Fruit fly (Drosophila melanogaster) ovary, adult (tissue): ENCODE measurements around the gene Spindly.

ENCODE experiments used
- CG17801 ChIP-seq: fragments of 200-800 bp; optimal IDR thresholded peaks from 2 replicates; lab custom pipeline; 2019; ENCODE audit warnings: missing biosample characterization, mild to moderate bottlenecking, missing genetic modification characterization, moderate library complexity; ENCODE audit not compliant: partially characterized antibody

Gene Spindly

DNA sequence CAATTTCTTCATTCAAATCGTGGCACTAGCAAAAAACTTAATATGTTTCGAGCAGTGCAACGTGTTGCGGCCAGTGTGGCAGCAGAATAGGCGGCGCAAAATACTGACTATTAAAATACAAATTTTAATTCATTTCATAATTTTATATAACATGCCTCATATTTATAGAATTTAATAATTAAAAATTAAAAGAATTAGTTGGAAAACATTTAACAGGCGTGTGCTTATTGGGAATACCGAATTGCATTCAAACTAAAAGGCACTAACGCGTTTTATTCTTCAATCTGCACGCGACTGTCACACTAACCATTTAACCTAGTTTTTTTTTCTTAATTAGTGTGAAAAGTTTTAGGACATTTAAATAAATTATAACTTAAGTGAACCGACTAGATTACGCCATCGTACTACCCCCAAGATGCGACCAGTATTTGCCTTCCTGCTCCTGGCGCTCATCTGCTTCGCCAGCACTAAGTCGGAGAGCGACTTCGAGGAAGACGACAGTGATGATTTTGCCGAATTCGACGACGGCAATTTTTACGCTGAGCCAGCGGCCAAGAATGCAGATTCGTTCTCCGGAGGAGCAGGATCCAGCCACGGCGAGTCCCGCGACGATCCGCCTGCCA lies 15.4 kb downstream of the Spindly start, which contains the start of the genes LeuRS and CG17593:
LeuRS (minus strand) TSS at position 88 of the 623 bp plus-strand sequence.
CG17593 (plus strand) TSS at position 304 of the 623 bp plus-strand sequence.
- TF ChIP-seq CG17801 (GFP tag; lab: Kevin White, UChicago): no peak

DNA sequence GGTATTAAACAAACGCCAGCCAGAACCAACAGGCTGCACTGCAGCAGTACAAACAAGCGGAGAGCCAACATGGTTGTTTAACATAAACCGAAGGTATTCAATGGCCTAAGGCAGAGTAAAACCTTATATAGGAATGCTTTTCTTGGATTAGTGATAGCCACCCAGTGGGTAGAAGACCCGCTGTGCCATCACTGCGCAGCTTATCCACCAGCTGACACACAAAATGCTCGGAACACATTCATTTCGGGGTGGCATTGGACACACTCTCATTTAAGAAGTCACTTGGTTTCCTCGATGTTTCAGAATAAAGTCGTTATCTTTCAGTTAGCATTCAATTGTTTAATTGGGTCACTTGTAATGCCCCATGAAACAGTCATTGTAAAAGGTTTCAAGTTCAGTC lies 20.1 kb downstream of the Spindly start, which contains the start of gene CG31954:
CG31954 (minus strand) TSS at position 101 of the 400 bp plus-strand sequence.
- no peak for TF ChIP-seq CG17801 (GFP tag; lab: Kevin White, UChicago)

DNA sequence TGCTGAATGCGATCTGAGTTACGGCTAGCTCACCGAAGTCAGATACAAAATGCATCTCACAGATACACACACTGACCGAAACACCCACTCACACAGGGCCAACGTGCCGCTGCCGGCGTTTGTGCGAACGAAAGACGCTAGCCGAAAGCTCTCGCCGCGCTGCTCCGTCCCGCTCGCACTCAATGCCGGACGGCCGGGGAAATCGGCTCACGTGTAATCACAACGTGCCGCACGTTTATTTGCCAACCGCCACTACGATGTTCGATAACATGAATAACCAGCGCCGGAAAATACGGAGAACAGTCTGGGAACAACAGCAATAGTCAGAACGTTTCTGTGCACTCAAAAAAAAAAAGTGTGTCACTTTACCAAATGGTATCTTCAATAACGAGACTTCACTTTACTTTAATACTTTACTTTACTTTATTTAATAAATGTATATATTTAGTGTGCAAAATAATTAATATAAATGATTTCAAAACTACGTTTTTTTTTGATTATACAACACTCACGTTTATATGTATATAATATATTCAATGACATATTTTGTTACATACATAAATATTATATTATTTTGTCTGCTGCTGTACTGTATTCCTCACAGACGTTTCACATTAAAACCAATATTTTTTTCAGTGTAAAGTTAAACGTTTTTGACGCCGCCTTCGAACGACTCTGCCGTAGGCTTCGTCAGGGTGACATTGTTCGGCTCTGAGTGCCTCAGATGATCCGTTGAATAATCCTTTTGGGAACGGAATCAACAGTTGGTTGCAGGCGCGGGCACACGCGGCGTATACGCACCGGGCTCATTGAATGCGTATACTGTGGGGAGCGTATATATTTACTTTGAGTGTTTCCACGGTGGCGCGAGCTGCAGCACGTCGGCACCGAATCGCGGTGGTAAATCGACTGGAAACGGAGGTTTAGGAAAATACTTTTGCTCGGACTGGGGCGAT lies 22.6 kb downstream of the Spindly start, which contains the start of gene tim:
tim (minus strand) TSS at position 911 of the 956 bp plus-strand sequence.
- TF ChIP-seq CG17801 (GFP tag; lab: Kevin White, UChicago): peak; percentile 74

DNA sequence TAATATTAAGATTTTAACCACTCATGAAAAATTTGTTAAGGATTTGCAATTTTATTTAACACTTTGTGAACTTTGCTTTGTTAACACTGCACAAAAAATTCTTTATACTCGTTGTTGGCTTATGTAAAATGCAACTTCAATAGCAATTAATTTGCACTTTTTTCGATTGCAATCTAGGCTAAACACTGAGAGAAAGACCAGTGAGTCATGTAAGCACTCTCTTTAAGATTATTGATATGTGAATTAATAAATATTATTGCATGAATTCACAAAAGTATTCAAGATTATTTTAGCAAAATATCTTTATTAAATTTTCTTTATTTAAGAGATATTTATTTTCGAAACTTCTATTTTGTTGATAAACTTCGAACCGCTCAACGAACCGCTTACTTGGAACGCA lies 23.3 kb downstream of the Spindly start:
- TF ChIP-seq CG17801 (GFP tag; lab: Kevin White, UChicago): no peak

DNA sequence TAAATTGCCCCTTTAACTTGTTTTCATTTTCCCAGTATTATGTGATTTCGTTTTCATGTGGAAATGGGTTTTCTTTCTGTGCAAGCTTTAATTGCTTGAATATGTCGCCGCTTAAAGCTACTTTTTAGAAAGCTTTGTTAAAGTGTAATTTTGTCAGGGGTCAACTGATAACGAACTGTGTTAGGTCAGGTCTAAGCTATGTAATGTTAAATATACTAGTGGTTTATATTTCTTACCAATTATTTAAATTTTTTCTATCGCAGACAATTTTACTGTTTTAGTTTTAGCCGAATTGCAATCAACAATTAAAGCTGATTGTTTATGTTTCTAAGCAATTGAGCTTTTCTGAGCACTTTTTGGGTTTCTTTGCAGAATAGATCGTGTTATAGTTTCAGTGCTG lies 23.8 kb downstream of the Spindly start:
- TF ChIP-seq CG17801 (GFP tag; lab: Kevin White, UChicago): no peak

DNA sequence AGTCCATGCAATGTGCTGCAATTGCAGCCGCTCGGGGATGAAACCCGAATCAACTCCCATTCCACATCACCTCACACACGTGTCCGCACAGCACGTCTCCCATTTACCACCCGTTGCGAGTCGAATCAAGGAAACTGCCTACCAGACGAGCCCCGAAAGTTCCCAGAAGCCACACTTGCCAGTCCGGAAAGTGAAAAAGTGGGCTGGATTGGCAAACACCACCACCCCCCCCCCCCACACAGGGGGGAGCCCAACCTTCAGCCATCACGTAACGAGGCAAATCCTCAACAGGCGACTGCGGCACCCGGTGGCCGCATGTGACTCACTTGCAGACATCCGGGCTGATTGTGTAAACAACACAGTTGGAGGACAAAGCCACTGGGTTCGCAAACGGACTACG lies 25.3 kb downstream of the Spindly start:
- no peak for TF ChIP-seq CG17801 (GFP tag; lab: Kevin White, UChicago)

DNA sequence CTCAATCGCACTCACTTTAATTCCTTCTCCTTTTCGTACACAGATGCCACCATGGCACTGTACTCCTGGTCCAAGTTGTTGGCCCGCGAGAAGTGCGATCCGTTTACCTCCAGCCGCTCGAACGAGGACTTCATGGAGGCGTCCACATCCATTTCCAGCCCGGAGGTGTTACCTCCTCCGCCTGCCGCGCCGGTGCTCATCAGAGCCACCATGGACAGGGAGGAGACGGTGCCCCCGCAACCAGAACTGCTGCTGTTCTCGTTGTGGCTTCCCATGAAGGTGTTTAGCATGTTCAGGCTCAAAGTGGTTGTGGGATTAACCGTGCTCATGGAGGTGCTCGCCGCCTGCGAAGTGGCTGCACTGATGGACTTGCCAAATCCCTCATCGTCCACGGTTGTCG lies 34.7 kb downstream of the Spindly start:
- no peak for TF ChIP-seq CG17801 (GFP tag; lab: Kevin White, UChicago)

DNA sequence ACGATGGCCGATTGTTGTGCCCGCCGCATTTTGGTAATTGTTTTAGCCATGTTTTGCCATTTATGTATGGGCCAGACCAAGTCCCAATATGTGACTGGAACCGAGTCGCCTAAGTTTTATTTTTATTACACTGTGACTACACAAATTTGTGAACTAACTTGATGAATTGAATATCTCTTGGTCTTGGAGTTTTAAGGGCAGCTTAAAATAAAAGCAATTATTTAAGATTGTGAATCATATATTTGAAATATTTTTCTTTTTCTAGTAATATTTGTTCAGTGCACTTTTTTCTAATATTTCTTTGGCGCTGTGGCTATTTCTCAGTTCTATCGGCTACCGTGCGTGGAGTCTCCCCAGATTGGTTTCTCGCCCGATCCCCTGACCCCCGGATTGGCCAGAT lies 36.6 kb downstream of the Spindly start:
- TF ChIP-seq CG17801 (GFP tag; lab: Kevin White, UChicago): no peak

DNA sequence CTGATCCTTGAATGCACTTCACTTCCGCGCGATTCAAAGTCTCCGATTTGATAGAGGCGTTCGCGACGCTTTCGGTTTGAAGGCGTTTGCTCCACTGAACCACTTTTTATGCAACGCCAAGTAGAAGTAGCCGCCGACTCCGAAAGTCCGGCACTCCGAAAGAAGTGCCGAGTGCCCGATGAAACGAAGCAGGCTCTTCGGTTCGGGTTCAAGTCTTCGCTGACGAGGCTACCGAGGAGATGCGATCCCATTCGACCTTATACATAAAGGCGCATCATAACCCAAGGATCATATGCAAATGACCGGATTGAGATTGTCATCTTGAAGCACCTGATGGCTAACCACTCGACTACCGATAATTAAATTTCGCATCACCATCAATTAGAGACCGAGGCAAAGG lies 39.1 kb downstream of the Spindly start, which contains the start of gene CG15414:
CG15414 (minus strand) TSS at position 101 of the 400 bp plus-strand sequence.
- TF ChIP-seq CG17801 (GFP tag; lab: Kevin White, UChicago): no peak

DNA sequence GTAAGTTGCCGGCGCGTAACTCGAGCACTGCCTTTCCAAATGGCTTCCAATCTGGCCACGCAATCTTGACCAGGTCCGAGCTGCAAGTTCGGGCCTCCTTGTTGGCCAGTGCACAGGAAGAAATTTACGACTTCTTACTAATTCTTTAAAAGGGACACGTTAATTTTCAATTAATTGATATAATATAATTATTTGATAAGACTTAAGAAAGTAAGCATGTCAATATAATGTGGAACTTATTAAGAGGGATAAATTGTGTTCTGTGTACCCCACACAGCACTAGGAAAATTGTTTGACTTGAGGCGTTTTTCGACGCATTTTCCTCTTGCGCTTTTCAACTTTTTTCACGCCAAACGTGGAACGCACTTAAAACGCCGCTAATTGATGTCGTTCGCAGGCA lies 44.6 kb downstream of the Spindly start:
- no peak for TF ChIP-seq CG17801 (GFP tag; lab: Kevin White, UChicago)

DNA sequence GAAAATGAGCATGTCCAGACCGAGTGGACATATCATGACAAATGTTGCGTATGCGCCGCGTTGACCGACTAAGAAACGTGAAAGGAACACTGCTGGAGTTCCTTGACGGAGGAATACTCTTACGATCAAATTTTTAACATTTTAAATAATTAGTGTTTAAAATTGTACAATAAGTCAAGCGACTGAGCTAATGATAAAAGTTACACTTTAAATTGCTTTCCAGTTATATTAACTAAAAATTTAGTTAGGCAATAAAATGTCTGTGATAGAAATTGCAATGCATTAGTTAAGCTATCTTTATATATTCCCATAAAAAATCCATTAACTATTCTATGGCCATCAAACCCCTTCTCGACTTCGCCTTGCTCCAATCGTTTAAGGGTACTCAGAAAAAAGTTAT lies 45.4 kb downstream of the Spindly start:
- TF ChIP-seq CG17801 (GFP tag; lab: Kevin White, UChicago): no peak

DNA sequence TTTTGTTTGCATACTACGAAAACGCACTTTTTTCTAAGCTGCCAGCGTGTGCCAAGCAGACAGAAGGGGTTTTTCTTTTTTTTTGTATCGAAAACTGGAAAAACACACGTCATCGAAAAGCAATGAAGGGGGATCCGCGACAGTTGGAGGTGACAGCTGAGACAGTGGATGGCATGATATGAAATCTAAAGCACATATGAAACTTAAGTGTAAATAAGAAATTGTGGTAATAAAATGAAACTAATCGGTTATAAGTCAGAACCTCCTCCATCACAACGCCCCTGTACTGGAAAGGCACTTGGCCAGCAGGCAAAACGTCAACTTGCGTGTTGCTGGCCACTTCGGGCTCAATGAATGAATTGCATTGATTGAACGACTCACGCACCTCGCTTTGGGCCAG lies 46.4 kb downstream of the Spindly start:
- TF ChIP-seq CG17801 (GFP tag; lab: Kevin White, UChicago): no peak

DNA sequence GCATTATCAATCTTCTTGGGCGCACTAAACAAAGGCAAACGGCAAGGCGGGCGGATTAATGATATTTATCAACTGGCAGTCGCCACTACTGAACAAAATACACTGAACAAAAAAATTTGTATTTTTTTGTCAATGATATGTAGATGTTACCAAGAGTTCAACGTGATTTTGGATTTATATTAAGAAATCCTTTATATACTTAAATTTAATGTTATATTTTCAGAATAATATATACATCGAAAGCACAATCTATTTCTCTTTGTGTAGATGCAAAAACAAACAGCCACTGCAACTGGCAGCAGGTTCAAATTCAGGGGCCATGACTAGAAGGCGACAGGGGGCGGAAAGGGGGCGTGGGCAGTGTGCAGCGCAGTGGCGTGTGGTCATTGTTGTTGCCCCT lies 47.4 kb downstream of the Spindly start:
- TF ChIP-seq CG17801 (GFP tag; lab: Kevin White, UChicago): no peak

DNA sequence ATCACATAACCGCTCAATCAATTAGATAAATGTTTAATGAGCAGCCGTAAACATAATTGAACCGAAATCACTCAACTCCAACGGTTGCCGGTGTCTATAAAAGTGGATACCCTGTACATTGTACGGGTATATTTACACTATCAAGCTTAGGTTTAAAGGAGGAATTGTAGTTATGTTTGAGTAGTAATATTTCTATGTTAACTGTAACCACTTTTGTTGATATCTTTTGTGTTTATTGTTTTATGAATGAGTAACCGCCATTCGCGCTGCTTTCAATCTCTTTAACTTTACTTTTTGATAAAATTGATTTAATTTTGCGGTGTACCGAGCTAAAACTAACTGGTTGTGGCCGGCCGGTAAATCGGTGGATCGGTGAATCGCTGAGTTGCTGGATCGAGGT lies 48.1 kb downstream of the Spindly start:
- TF ChIP-seq CG17801 (GFP tag; lab: Kevin White, UChicago): no peak

DNA sequence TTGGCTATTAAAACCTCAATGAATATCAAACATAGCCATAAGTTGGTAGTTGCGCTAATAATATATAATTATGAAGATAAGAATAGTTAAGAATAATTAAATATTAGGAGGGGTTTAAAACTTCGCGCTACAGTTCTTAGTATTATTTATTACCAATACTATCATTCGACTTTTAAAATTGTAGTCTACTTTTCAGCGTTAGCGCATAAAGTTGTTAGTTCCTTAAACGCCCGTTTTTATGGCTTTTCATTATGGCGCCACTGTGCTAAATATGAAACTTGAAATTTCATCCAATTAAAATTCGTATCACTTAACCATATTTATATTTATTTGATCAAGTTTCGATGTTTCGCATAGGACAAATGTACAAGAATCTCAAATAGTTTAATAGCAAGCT lies 49.7 kb downstream of the Spindly start:
- no peak for TF ChIP-seq CG17801 (GFP tag; lab: Kevin White, UChicago)
